Fruit fly (Drosophila melanogaster) whole organism, embryonic: Measurements from ENCODE around the gene eIF4G2.

Source experiments
- Blimp-1 ChIP-seq: fragments of 200-800 bp; sonication (Bioruptor generic); optimal IDR thresholded peaks from 3 replicates; lab custom pipeline; 2018; ENCODE audit warnings: missing biosample characterization, missing genetic modification characterization, mild to moderate bottlenecking, moderate library complexity, missing genetic modification reagents
- CG10959 ChIP-seq: fragments of 200-800 bp; sonication (Bioruptor generic); IDR thresholded peaks from 2 replicates; pipeline ENCODE4 v1.3.6; 2022; ENCODE audit warnings: missing biosample characterization, missing genetic modification characterization
- CG13287 ChIP-seq: fragments of 200-800 bp; sonication (Bioruptor generic); IDR thresholded peaks from 2 replicates; pipeline ENCODE4 v1.3.6; 2022; ENCODE audit warnings: missing biosample characterization, missing genetic modification characterization; ENCODE audit not compliant: partially characterized antibody
- CG15514 ChIP-seq: fragments of 200-800 bp; sonication (Bioruptor generic); optimal IDR thresholded peaks from 3 replicates; lab custom pipeline; 2017; ENCODE audit warnings: missing biosample characterization, missing genetic modification characterization, mild to moderate bottlenecking, moderate library complexity, missing genetic modification reagents
- CG16813 ChIP-seq: fragments of 200-800 bp; sonication (Bioruptor generic); IDR thresholded peaks from 3 replicates; pipeline ENCODE4 v1.3.6; 2022; ENCODE audit warnings: missing biosample characterization, missing genetic modification characterization; ENCODE audit not compliant: partially characterized antibody
- CG18262 ChIP-seq: fragments of 200-800 bp; optimal IDR thresholded peaks from 3 replicates; lab custom pipeline; 2019; ENCODE audit warnings: missing biosample characterization, mild to moderate bottlenecking, missing genetic modification characterization, moderate library complexity
- CG2678 ChIP-seq: fragments of 200-800 bp; sonication (Bioruptor generic); optimal IDR thresholded peaks from 3 replicates; lab custom pipeline; 2019; ENCODE audit warnings: missing biosample characterization, mild to moderate bottlenecking, missing genetic modification characterization, moderate library complexity
- CG3995 ChIP-seq: fragments of 200-800 bp; sonication (Bioruptor generic); optimal IDR thresholded peaks from 3 replicates; lab custom pipeline; 2016; ENCODE audit warnings: missing biosample characterization, missing genetic modification characterization
- CG8944 ChIP-seq: fragments of 200-800 bp; sonication (Bioruptor generic); optimal IDR thresholded peaks from 3 replicates; lab custom pipeline; 2016; ENCODE audit warnings: missing biosample characterization, missing genetic modification characterization
- D19A ChIP-seq: fragments of 200-800 bp; optimal IDR thresholded peaks from 3 replicates; lab custom pipeline; 2019; ENCODE audit warnings: missing biosample characterization, mild to moderate bottlenecking, missing genetic modification characterization, moderate library complexity
- Ets65A ChIP-seq: fragments of 200-800 bp; sonication (Bioruptor generic); peaks from one replicate; lab custom pipeline; 2016; ENCODE audit warnings: missing biosample characterization, missing genetic modification characterization
- MTF-1 ChIP-seq: fragments of 200-800 bp; sonication (Bioruptor generic); optimal IDR thresholded peaks from 2 replicates; lab custom pipeline; 2018; ENCODE audit warnings: missing biosample characterization, mild to moderate bottlenecking, missing genetic modification characterization, borderline replicate concordance
- Pdp1 ChIP-seq, 2 experiments: fragments of 200-800 bp; sonication (Bioruptor generic); optimal IDR thresholded peaks; 3 replicates each; lab custom pipeline; 2016; ENCODE audit warnings: missing biosample characterization in 2 of 2, missing genetic modification characterization in 2 of 2, mild to moderate bottlenecking in 1 of 2, moderate library complexity in 1 of 2
- ara ChIP-seq: fragments of 200-800 bp; sonication (Bioruptor generic); IDR thresholded peaks from 2 replicates; pipeline ENCODE4 v1.3.6; 2022; ENCODE audit warnings: missing biosample characterization, missing genetic modification characterization
- chif ChIP-seq, 2 experiments: fragments of 200-800 bp; sonication (Bioruptor generic); optimal IDR thresholded peaks; 3 replicates each; lab custom pipeline; 2016; ENCODE audit warnings: missing biosample characterization in 2 of 2, missing genetic modification characterization in 2 of 2
- chinmo ChIP-seq: fragments of 200-800 bp; sonication (Bioruptor generic); IDR thresholded peaks from 4 replicates; pipeline ENCODE4 v1.3.6; 2022; ENCODE audit warnings: missing biosample characterization, missing genetic modification characterization; ENCODE audit not compliant: partially characterized antibody
- crol ChIP-seq: fragments of 200-800 bp; sonication (Bioruptor generic); IDR thresholded peaks from 2 replicates; pipeline ENCODE4 v1.3.6; 2022; ENCODE audit warnings: missing biosample characterization, missing genetic modification characterization
- cwo ChIP-seq: fragments of 200-800 bp; sonication (Bioruptor generic); optimal IDR thresholded peaks from 3 replicates; lab custom pipeline; 2017; ENCODE audit warnings: missing biosample characterization, missing genetic modification characterization, mild to moderate bottlenecking, moderate library complexity, missing genetic modification reagents
- kay ChIP-seq: fragments of 200-800 bp; sonication (Bioruptor generic); optimal IDR thresholded peaks from 2 replicates; lab custom pipeline; 2016; ENCODE audit warnings: missing biosample characterization, missing genetic modification characterization
- ken ChIP-seq: fragments of 200-800 bp; sonication (Bioruptor generic); IDR thresholded peaks from 3 replicates; pipeline ENCODE4 v1.3.6; 2022; ENCODE audit warnings: missing biosample characterization, missing genetic modification characterization
- kni ChIP-seq: fragments of 200-800 bp; sonication (Bioruptor generic); optimal IDR thresholded peaks from 3 replicates; lab custom pipeline; 2017; ENCODE audit warnings: mild to moderate bottlenecking, missing biosample characterization, missing genetic modification reagents, missing genetic modification characterization
- lmd ChIP-seq: fragments of 200-800 bp; sonication (Bioruptor generic); IDR thresholded peaks from 2 replicates; pipeline ENCODE4 v1.3.6; 2022; ENCODE audit warnings: missing biosample characterization, missing genetic modification characterization
- lov ChIP-seq, 2 experiments: fragments of 200-800 bp in 1 of 2; fragments of >200 bp in 1 of 2; sonication (Bioruptor generic) in 1 of 2; IDR thresholded peaks in 1 of 2; optimal IDR thresholded peaks in 1 of 2; 2 replicates in 1 of 2; 3 replicates in 1 of 2; pipeline versions ENCODE4 v1.3.6 to Lab custom; 2017 to 2022; ENCODE audit warnings: missing biosample characterization in 1 of 2, missing genetic modification characterization in 1 of 2
- nom ChIP-seq: fragments of 200-800 bp; sonication (Bioruptor generic); optimal IDR thresholded peaks from 2 replicates; lab custom pipeline; 2017; ENCODE audit warnings: missing biosample characterization, missing genetic modification characterization, mild to moderate bottlenecking, moderate library complexity, missing genetic modification reagents
- pita ChIP-seq: fragments of 200-800 bp; sonication (Bioruptor generic); optimal IDR thresholded peaks from 2 replicates; lab custom pipeline; 2017; ENCODE audit warnings: missing biosample characterization, mild to moderate bottlenecking, missing genetic modification characterization
- pnt ChIP-seq: fragments of 200-800 bp; sonication (Bioruptor generic); optimal IDR thresholded peaks from 3 replicates; lab custom pipeline; 2016; ENCODE audit warnings: missing biosample characterization, missing genetic modification characterization
- prd ChIP-seq, 3 experiments: fragments of >200 bp in 2 of 3; fragments of 200-800 bp in 1 of 3; sonication (Bioruptor generic) in 1 of 3; optimal IDR thresholded peaks in 2 of 3; IDR thresholded peaks in 1 of 3; 2 replicates in 2 of 3; 3 replicates in 1 of 3; pipeline versions ENCODE4 v1.3.6 to Lab custom; 2017 to 2022; ENCODE audit warnings: missing biosample characterization in 1 of 3, missing genetic modification characterization in 1 of 3
- pros ChIP-seq: fragments of 200-800 bp; sonication (Bioruptor generic); optimal IDR thresholded peaks from 3 replicates; lab custom pipeline; 2019; ENCODE audit warnings: missing biosample characterization, mild to moderate bottlenecking, missing genetic modification characterization, moderate library complexity
- sim ChIP-seq: fragments of 200-800 bp; sonication (Bioruptor generic); IDR thresholded peaks from 2 replicates; pipeline ENCODE4 v1.3.6; 2022; ENCODE audit warnings: missing biosample characterization, missing genetic modification characterization
- sug ChIP-seq: fragments of 200-800 bp; optimal IDR thresholded peaks from 2 replicates; lab custom pipeline; 2019; ENCODE audit warnings: missing biosample characterization, mild to moderate bottlenecking, missing genetic modification characterization, moderate library complexity
- zf30C ChIP-seq: fragments of 200-800 bp; sonication (Bioruptor generic); optimal IDR thresholded peaks from 3 replicates; lab custom pipeline; 2018; ENCODE audit warnings: missing biosample characterization, mild to moderate bottlenecking, missing genetic modification characterization
- zfh2 ChIP-seq: fragments of 200-800 bp; sonication (Bioruptor generic); optimal IDR thresholded peaks from 2 replicates; lab custom pipeline; 2016; ENCODE audit warnings: missing biosample characterization, missing genetic modification characterization

The eIF4G2 gene

DNA sequence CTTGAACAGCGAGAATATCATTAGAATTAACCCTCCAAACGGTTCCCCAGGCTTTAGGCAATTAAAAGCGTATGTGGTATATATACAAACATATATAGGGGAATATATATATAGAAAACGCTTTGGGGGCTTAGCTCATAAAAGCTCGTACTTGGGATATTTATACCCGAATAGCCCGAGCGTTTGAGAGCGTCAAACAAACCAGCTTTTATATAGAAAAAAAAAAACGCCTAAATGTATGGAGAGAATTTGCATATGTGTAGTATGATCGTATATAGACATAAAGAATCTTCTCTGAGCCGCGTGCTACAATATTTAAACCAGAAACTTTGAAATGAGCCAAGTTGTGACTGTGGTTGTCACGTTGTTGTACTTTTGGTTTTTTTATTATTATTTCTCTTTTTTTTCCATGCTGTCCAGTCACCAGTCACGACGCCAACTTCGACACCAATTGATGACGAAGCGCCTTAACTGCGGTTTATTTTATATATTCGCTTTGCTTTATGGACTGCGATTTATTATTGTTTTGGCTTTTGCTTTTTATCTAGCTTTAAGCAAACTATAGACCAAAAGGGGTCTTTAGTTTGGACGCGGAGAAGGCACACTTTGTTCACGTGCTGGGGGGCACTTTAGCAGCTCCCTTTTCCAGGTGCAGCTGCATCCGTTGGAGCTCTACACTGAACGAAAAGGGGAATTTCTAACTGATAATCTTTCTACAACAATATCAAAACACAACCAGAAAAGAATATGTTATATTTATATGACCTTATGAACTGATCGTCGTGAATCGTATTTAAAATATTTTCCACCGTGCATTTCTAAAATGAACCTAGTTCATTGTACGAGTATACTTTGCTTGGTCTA, 32.0 kb downstream of the eIF4G2 start (continued):
- TF ChIP-seq CG8944 (GFP tag; lab: Kevin White, UChicago) (no peak), chinmo (GFP tag; lab: Robert Waterston, UW) (0 out of 4 replicates have a peak, but pooled peaks have one; percentile 61), pita (GFP tag; lab: Kevin White, UChicago) (no peak), pnt (GFP tag; lab: Kevin White, UChicago) (peak; percentile 19), zf30C (GFP tag; lab: Kevin White, UChicago) (peak; percentile 39), ara (GFP tag; lab: Robert Waterston, UW) (peak; percentile 73), MTF-1 (GFP tag; lab: Kevin White, UChicago) (no peak), CG3995 (GFP tag; lab: Kevin White, UChicago) (peak; percentile 66), cwo (GFP tag; lab: Kevin White, UChicago) (peak; percentile 36), lmd (GFP tag; lab: Robert Waterston, UW) (peak; percentile 19; the same call in 1 of the 2 replicates), CG18262 (peak; percentile 54), prd (optimal IDR thresholded peaks at IDR 0.05; lab: Kevin White, UChicago) (no peak), prd (GFP tag; IDR thresholded peaks at IDR 0.05; lab: Robert Waterston, UW) (peak; percentile 34; the same call in 1 of the 3 replicates), CG13287 (no peak), CG2678 (tag; lab: Kevin White, UChicago) (peak; percentile 6), CG15514 (GFP tag; lab: Kevin White, UChicago) (no peak), CG16813 (no peak), CG10959 (GFP tag; lab: Robert Waterston, UW) (peak; percentile 29; the same call in 1 of the 2 replicates), sim (GFP tag; lab: Robert Waterston, UW) (peak; percentile 52; the same call in 1 of the 2 replicates), sug (tag; lab: Kevin White, UChicago) (no peak), lov (optimal IDR thresholded peaks at IDR 0.05; lab: Kevin White, UChicago) (no peak), lov (GFP tag; IDR thresholded peaks at IDR 0.05; lab: Robert Waterston, UW) (0 out of 3 replicates have a peak, but pooled peaks have one; percentile 57)

DNA sequence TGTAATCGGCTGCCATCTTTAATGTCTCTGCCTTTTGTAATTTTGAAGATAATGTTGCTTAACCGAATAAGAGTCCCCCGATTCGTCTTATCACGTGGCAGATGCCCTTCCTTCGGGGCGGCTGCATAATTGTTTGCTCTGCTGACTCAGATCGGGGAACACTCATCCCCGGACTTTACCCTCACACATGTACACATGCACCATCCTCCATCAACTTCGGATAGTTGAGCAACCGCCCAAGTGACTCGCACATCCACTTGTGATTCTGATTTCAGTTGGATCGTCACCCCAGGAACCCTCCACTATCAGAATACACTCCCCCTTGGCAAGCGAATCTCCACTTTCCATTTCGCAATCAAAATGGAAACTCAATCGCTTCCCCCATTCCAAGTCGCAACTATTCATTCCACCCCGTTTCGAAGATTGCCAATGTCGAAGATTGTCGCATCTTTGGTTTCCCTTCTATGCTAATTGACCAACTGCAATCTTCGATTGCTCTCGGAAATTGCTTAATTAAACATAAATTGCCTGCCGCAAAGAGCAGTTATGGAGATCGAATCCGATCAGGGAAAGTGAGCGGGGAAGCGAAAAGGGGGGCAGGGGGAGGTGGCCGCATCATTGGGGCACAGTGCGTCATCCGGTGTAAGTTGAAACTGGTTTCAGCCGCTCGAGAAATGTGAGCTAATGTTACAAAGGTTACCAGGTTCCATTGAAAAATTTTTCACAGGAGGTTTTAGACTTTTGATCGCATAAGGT, 33.9 kb downstream of the eIF4G2 start:
- TF ChIP-seq CG13287 (no peak), Ets65A (peak; percentile 45), chif (GFP tag; optimal IDR thresholded peaks at IDR 0.05; lab: Kevin White, UChicago) (no peak), pita (GFP tag; lab: Kevin White, UChicago) (no peak), zfh2 (no peak), Pdp1 (GFP tag; optimal IDR thresholded peaks at IDR 0.05; lab: Kevin White, UChicago) (peak in 1 of 2 experiments; percentile 8), crol (peak; percentile 62), D19A (tag; lab: Kevin White, UChicago) (peak; percentile 27), ken (0 out of 3 replicates have a peak, but pooled peaks have one; percentile 6), Blimp-1 (GFP tag; lab: Kevin White, UChicago) (peak; percentile 93), nom (GFP tag; lab: Kevin White, UChicago) (peak; percentile 87), kay (peak; percentile 3), pros (GFP tag; lab: Kevin White, UChicago) (peak; percentile 20), kni (peak; percentile 31)
- TF ChIP-seq, all 482 proteins: peak for 10
